Worm (Caenorhabditis elegans): Measurements from ENCODE around the gene ttbk-2.2.

ce11 chrIV:5037489-5037888 is 29.3 kb downstream of the ttbk-2.2 start, which contains the start of gene C09B9.1:
- TF ChIP-seq flt-1 (GFP tag; IDR thresholded peaks at IDR 0.05) (no peak), T22C8.4 (GFP tag; IDR thresholded peaks at IDR 0.05) (no peak), ztf-23 (GFP tag; IDR thresholded peaks at IDR 0.05) (no peak), med-1 (GFP tag; optimal IDR thresholded peaks at IDR 0.05; ENCODE audit: insufficient read depth) (no peak)

Measured in whole organism, midembryonic.